Fruit fly (Drosophila melanogaster) whole organism, embryonic: ENCODE data around the gene JMJD5.

Experiments
- Bdp1 ChIP-seq: fragments of 200-800 bp; sonication (Bioruptor generic); optimal IDR thresholded peaks from 3 replicates; lab custom pipeline; 2016; ENCODE audit warnings: missing biosample characterization, missing genetic modification characterization
- CG10209 ChIP-seq: fragments of 200-800 bp; sonication (Bioruptor generic); optimal IDR thresholded peaks from 3 replicates; lab custom pipeline; 2017; ENCODE audit warnings: missing biosample characterization, mild to moderate bottlenecking, missing genetic modification characterization, missing genetic modification reagents
- CG10543 ChIP-seq: fragments of 200-800 bp; sonication (Bioruptor generic); optimal IDR thresholded peaks from 3 replicates; lab custom pipeline; 2017; ENCODE audit warnings: missing biosample characterization, mild to moderate bottlenecking, missing genetic modification characterization, moderate library complexity
- CG10565 ChIP-seq: fragments of 200-800 bp; sonication (Bioruptor generic); optimal IDR thresholded peaks from 3 replicates; lab custom pipeline; 2016; ENCODE audit warnings: missing biosample characterization, mild to moderate bottlenecking, missing genetic modification characterization
- CG12659 ChIP-seq: fragments of 200-800 bp; sonication (Bioruptor generic); optimal IDR thresholded peaks from 3 replicates; lab custom pipeline; 2017; ENCODE audit warnings: mild to moderate bottlenecking, missing biosample characterization, missing genetic modification reagents, missing genetic modification characterization
- CG12942 ChIP-seq: fragments of 200-800 bp; sonication (Bioruptor generic); optimal IDR thresholded peaks from 3 replicates; lab custom pipeline; 2016; ENCODE audit warnings: missing biosample characterization, missing genetic modification characterization
- CG13894 ChIP-seq: fragments of 200-800 bp; sonication (Bioruptor generic); optimal IDR thresholded peaks from 3 replicates; lab custom pipeline; 2018; ENCODE audit warnings: missing biosample characterization, mild to moderate bottlenecking, missing genetic modification characterization, moderate library complexity
- CG17829 ChIP-seq: fragments of 200-800 bp; optimal IDR thresholded peaks from 2 replicates; lab custom pipeline; 2019; ENCODE audit warnings: missing biosample characterization, mild to moderate bottlenecking, missing genetic modification characterization, moderate library complexity
- CG17912 ChIP-seq: fragments of 200-800 bp; sonication (Bioruptor generic); optimal IDR thresholded peaks from 2 replicates; lab custom pipeline; 2018; ENCODE audit warnings: missing biosample characterization, mild to moderate bottlenecking, missing genetic modification characterization
- CG2678 ChIP-seq: fragments of 200-800 bp; sonication (Bioruptor generic); optimal IDR thresholded peaks from 3 replicates; lab custom pipeline; 2019; ENCODE audit warnings: missing biosample characterization, mild to moderate bottlenecking, missing genetic modification characterization, moderate library complexity
- CG31388 ChIP-seq: fragments of 200-800 bp; sonication (Bioruptor generic); optimal IDR thresholded peaks from 2 replicates; lab custom pipeline; 2016; ENCODE audit warnings: missing biosample characterization, missing genetic modification characterization
- CG31441 ChIP-seq: fragments of 200-800 bp; sonication (Bioruptor generic); IDR thresholded peaks from 2 replicates; pipeline ENCODE4 v1.3.6; 2022; ENCODE audit warnings: missing biosample characterization, missing genetic modification characterization
- CG7963 ChIP-seq: fragments of 200-800 bp; sonication (Bioruptor generic); IDR thresholded peaks from 3 replicates; pipeline ENCODE4 v1.3.6; 2022; ENCODE audit warnings: missing biosample characterization, missing genetic modification characterization; ENCODE audit not compliant: partially characterized antibody
- CG8388 ChIP-seq: fragments of 200-800 bp; sonication (Bioruptor generic); optimal IDR thresholded peaks from 2 replicates; lab custom pipeline; 2019; ENCODE audit warnings: missing biosample characterization, mild to moderate bottlenecking, missing genetic modification characterization, moderate library complexity
- Deaf1 ChIP-seq: fragments of 200-800 bp; optimal IDR thresholded peaks from 3 replicates; lab custom pipeline; 2019; ENCODE audit warnings: missing biosample characterization, mild to moderate bottlenecking, missing genetic modification characterization, moderate library complexity
- Drgx ChIP-seq: fragments of 200-800 bp; sonication (Bioruptor generic); IDR thresholded peaks from 2 replicates; pipeline ENCODE4 v1.3.6; 2022; ENCODE audit warnings: missing biosample characterization, missing genetic modification characterization
- Hand ChIP-seq: fragments of 200-800 bp; sonication (Bioruptor generic); optimal IDR thresholded peaks from 2 replicates; lab custom pipeline; 2017; ENCODE audit warnings: mild to moderate bottlenecking, missing biosample characterization, missing genetic modification reagents, missing genetic modification characterization
- Med ChIP-seq: fragments of 200-800 bp; sonication (Bioruptor generic); peaks from one replicate; lab custom pipeline; 2016; ENCODE audit warnings: missing biosample characterization, missing genetic modification characterization, mild to moderate bottlenecking, inconsistent platforms, moderate library complexity
- Nf-YB ChIP-seq: fragments of 200-800 bp; sonication (Bioruptor generic); optimal IDR thresholded peaks from 3 replicates; lab custom pipeline; 2019; ENCODE audit warnings: missing biosample characterization, mild to moderate bottlenecking, missing genetic modification characterization, moderate library complexity
- Oli ChIP-seq: fragments of 200-800 bp; sonication (Bioruptor generic); optimal IDR thresholded peaks from 2 replicates; lab custom pipeline; 2018; ENCODE audit warnings: missing biosample characterization, mild to moderate bottlenecking, missing genetic modification characterization, moderate library complexity
- Sry-δ ChIP-seq: fragments of 200-800 bp; sonication (Bioruptor generic); optimal IDR thresholded peaks from 2 replicates; lab custom pipeline; 2016; ENCODE audit warnings: missing biosample characterization, missing genetic modification characterization
- Stat92E ChIP-seq, 3 experiments: fragments of >200 bp in 2 of 3; fragments of 200-800 bp in 1 of 3; sonication (Bioruptor generic) in 1 of 3; optimal IDR thresholded peaks; 2 replicates each; lab custom pipeline; 2017 to 2019; ENCODE audit warnings: missing biosample characterization in 3 of 3, missing genetic modification characterization in 3 of 3, mild to moderate bottlenecking in 1 of 3, moderate library complexity in 1 of 3
- Usf ChIP-seq: fragments of 200-800 bp; sonication (Bioruptor generic); optimal IDR thresholded peaks from 2 replicates; lab custom pipeline; 2017; ENCODE audit warnings: missing genotype, missing biosample characterization, missing genetic modification characterization
- abd-A ChIP-seq: fragments of 200-800 bp; sonication (Bioruptor generic); optimal IDR thresholded peaks from 3 replicates; lab custom pipeline; 2019; ENCODE audit warnings: missing biosample characterization, mild to moderate bottlenecking, missing genetic modification characterization, moderate library complexity
- ara ChIP-seq: fragments of 200-800 bp; sonication (Bioruptor generic); IDR thresholded peaks from 2 replicates; pipeline ENCODE4 v1.3.6; 2022; ENCODE audit warnings: missing biosample characterization, missing genetic modification characterization
- ase ChIP-seq: fragments of 200-800 bp; sonication (Bioruptor generic); IDR thresholded peaks from 3 replicates; pipeline ENCODE4 v1.3.6; 2022; ENCODE audit warnings: missing biosample characterization, missing genetic modification characterization
- cas ChIP-seq: fragments of 200-800 bp; sonication (Bioruptor generic); IDR thresholded peaks from 2 replicates; pipeline ENCODE4 v1.3.6; 2022; ENCODE audit warnings: missing biosample characterization, missing genetic modification characterization
- chinmo ChIP-seq: fragments of 200-800 bp; sonication (Bioruptor generic); IDR thresholded peaks from 4 replicates; pipeline ENCODE4 v1.3.6; 2022; ENCODE audit warnings: missing biosample characterization, missing genetic modification characterization; ENCODE audit not compliant: partially characterized antibody
- ci ChIP-seq: fragments of 200-800 bp; sonication (Bioruptor generic); IDR thresholded peaks from 3 replicates; pipeline ENCODE4 v1.3.6; 2022; ENCODE audit warnings: missing biosample characterization, missing genetic modification characterization
- cwo ChIP-seq: fragments of 200-800 bp; sonication (Bioruptor generic); optimal IDR thresholded peaks from 3 replicates; lab custom pipeline; 2017; ENCODE audit warnings: missing biosample characterization, missing genetic modification characterization, mild to moderate bottlenecking, moderate library complexity, missing genetic modification reagents
- dpn ChIP-seq, 2 experiments: fragments of 200-800 bp; sonication (Bioruptor generic); optimal IDR thresholded peaks; 3 replicates each; lab custom pipeline; 2016; ENCODE audit warnings: missing biosample characterization in 2 of 2, missing genetic modification characterization in 2 of 2
- eyg ChIP-seq: fragments of 200-800 bp; sonication (Bioruptor generic); optimal IDR thresholded peaks from 3 replicates; lab custom pipeline; 2016; ENCODE audit warnings: missing biosample characterization, missing genetic modification characterization
- gcm ChIP-seq: fragments of 200-800 bp; sonication (Bioruptor generic); optimal IDR thresholded peaks from 2 replicates; lab custom pipeline; 2019; ENCODE audit warnings: missing biosample characterization, mild to moderate bottlenecking, missing genetic modification characterization, moderate library complexity
- grn ChIP-seq: fragments of 200-800 bp; sonication (Bioruptor generic); optimal IDR thresholded peaks from 3 replicates; lab custom pipeline; 2017; ENCODE audit warnings: missing biosample characterization, missing genetic modification characterization
- inv ChIP-seq: fragments of 200-800 bp; sonication (Bioruptor generic); IDR thresholded peaks from 2 replicates; pipeline ENCODE4 v1.3.6; 2022; ENCODE audit warnings: missing biosample characterization, missing genetic modification characterization; ENCODE audit not compliant: partially characterized antibody
- lov ChIP-seq, 2 experiments: fragments of 200-800 bp in 1 of 2; fragments of >200 bp in 1 of 2; sonication (Bioruptor generic) in 1 of 2; IDR thresholded peaks in 1 of 2; optimal IDR thresholded peaks in 1 of 2; 2 replicates in 1 of 2; 3 replicates in 1 of 2; pipeline versions ENCODE4 v1.3.6 to Lab custom; 2017 to 2022; ENCODE audit warnings: missing biosample characterization in 1 of 2, missing genetic modification characterization in 1 of 2
- nerfin-1 ChIP-seq: fragments of 200-800 bp; sonication (Bioruptor generic); optimal IDR thresholded peaks from 3 replicates; lab custom pipeline; 2019; ENCODE audit warnings: missing biosample characterization, mild to moderate bottlenecking, missing genetic modification characterization, moderate library complexity
- nom ChIP-seq: fragments of 200-800 bp; sonication (Bioruptor generic); optimal IDR thresholded peaks from 2 replicates; lab custom pipeline; 2017; ENCODE audit warnings: missing biosample characterization, missing genetic modification characterization, mild to moderate bottlenecking, moderate library complexity, missing genetic modification reagents
- onecut ChIP-seq: fragments of 200-800 bp; sonication (Bioruptor generic); IDR thresholded peaks from 2 replicates; pipeline ENCODE4 v1.3.6; 2022; ENCODE audit warnings: missing biosample characterization, missing genetic modification characterization
- phol ChIP-seq: fragments of 200-800 bp; sonication (Bioruptor generic); optimal IDR thresholded peaks from 3 replicates; lab custom pipeline; 2018; ENCODE audit warnings: missing biosample characterization, mild to moderate bottlenecking, missing genetic modification characterization, moderate library complexity
- rib ChIP-seq: fragments of 200-800 bp; sonication (Bioruptor generic); IDR thresholded peaks from 2 replicates; pipeline ENCODE4 v1.3.6; 2022; ENCODE audit warnings: missing biosample characterization, missing genetic modification characterization
- sens ChIP-seq: fragments of 200-800 bp; sonication (Bioruptor generic); peaks from one replicate; lab custom pipeline; 2016; ENCODE audit warnings: missing biosample characterization, missing genetic modification characterization
- sob ChIP-seq: fragments of 200-800 bp; sonication (Bioruptor generic); IDR thresholded peaks from 2 replicates; pipeline ENCODE4 v1.3.6; 2022; ENCODE audit warnings: missing biosample characterization, missing genetic modification characterization
- sr ChIP-seq: fragments of 200-800 bp; sonication (Bioruptor generic); IDR thresholded peaks from 3 replicates; pipeline ENCODE4 v1.3.6; 2022; ENCODE audit warnings: missing biosample characterization, missing genetic modification characterization
- tap ChIP-seq: fragments of 200-800 bp; optimal IDR thresholded peaks from 3 replicates; lab custom pipeline; 2019; ENCODE audit warnings: missing biosample characterization, mild to moderate bottlenecking, missing genetic modification characterization, moderate library complexity
- tgo ChIP-seq: fragments of 200-800 bp; sonication (Bioruptor generic); IDR thresholded peaks from 3 replicates; pipeline ENCODE4 v1.3.6; 2022; ENCODE audit warnings: missing biosample characterization, missing genetic modification characterization
- ttk ChIP-seq: fragments of 200-800 bp; sonication (Bioruptor generic); IDR thresholded peaks from 2 replicates; pipeline ENCODE4 v2.1.2; 2022; ENCODE audit warnings: missing biosample characterization, missing genetic modification characterization
- twi ChIP-seq: fragments of 200-800 bp; optimal IDR thresholded peaks from 2 replicates; lab custom pipeline; 2019; ENCODE audit warnings: missing biosample characterization, mild to moderate bottlenecking, missing genetic modification characterization, moderate library complexity
- vvl ChIP-seq: fragments of 200-800 bp; sonication (Bioruptor generic); IDR thresholded peaks from 2 replicates; pipeline ENCODE4 v1.3.6; 2022; ENCODE audit warnings: missing biosample characterization, missing genetic modification characterization
- zfh1 ChIP-seq: fragments of 200-800 bp; sonication (Bioruptor generic); IDR thresholded peaks from 3 replicates; pipeline ENCODE4 v1.3.6; 2022; ENCODE audit warnings: missing biosample characterization, missing genetic modification characterization

The JMJD5 gene

dm6 chr3L:813229-813837, 27.8 kb downstream of the JMJD5 start (continued):
- TF ChIP-seq CG12942 = no peak
- TF ChIP-seq ase (GFP tag; lab: Robert Waterston, UW) = no peak
- peak; percentile 51; the same call in 1 of the 3 replicates for TF ChIP-seq ci (GFP tag; lab: Robert Waterston, UW)
- no peak for TF ChIP-seq Nf-YB (GFP tag; lab: Kevin White, UChicago)
- TF ChIP-seq Hand (GFP tag; lab: Kevin White, UChicago) = no peak
- TF ChIP-seq nom = peak; percentile 58
- TF ChIP-seq CG17829 (tag; lab: Kevin White, UChicago) = no peak
- TF ChIP-seq Oli = peak; percentile 16
- no peak for TF ChIP-seq lov (optimal IDR thresholded peaks at IDR 0.05; lab: Kevin White, UChicago)
- TF ChIP-seq lov (GFP tag; IDR thresholded peaks at IDR 0.05; lab: Robert Waterston, UW) = no peak
- TF ChIP-seq eyg (GFP tag; lab: Kevin White, UChicago) = no peak
- TF ChIP-seq tap (tag; lab: Kevin White, UChicago) = peak; percentile 1
- TF ChIP-seq CG12659 (GFP tag; lab: Kevin White, UChicago) = no peak
- peak; percentile 32 for TF ChIP-seq phol (tag; lab: Kevin White, UChicago)
- 0 out of 2 replicates have a peak, but pooled peaks have one; percentile 15 for TF ChIP-seq ara (GFP tag; lab: Robert Waterston, UW)
- no peak for TF ChIP-seq CG31388 (GFP tag; lab: Kevin White, UChicago)
- no peak for TF ChIP-seq CG10565
- TF ChIP-seq sob (GFP tag; lab: Robert Waterston, UW) = no peak
- peak; percentile 7 for TF ChIP-seq gcm (GFP tag; lab: Kevin White, UChicago)
- TF ChIP-seq CG17912 (GFP tag; lab: Kevin White, UChicago) = no peak
- TF ChIP-seq twi (tag; lab: Kevin White, UChicago) = peak; percentile 95
- TF ChIP-seq Sry-δ (GFP tag; lab: Kevin White, UChicago) = no peak
- peak; percentile 92 for TF ChIP-seq sens (GFP tag; lab: Kevin White, UChicago)
- peak; percentile 19 for TF ChIP-seq CG8388
- no peak for TF ChIP-seq onecut (GFP tag; lab: Robert Waterston, UW)
- no peak for TF ChIP-seq inv
- TF ChIP-seq Usf (GFP tag; lab: Kevin White, UChicago) = no peak
- TF ChIP-seq tgo = no peak
- TF ChIP-seq grn = no peak
- no peak for TF ChIP-seq Stat92E (GFP tag; optimal IDR thresholded peaks at IDR 0.05; lab: Kevin White, UChicago)
- peak; percentile 14 for TF ChIP-seq CG2678
- TF ChIP-seq dpn (GFP tag; optimal IDR thresholded peaks at IDR 0.05; lab: Kevin White, UChicago) = no peak
- no peak for TF ChIP-seq cas (GFP tag; lab: Robert Waterston, UW)
- TF ChIP-seq CG31441 (GFP tag; lab: Robert Waterston, UW) = peak; percentile 35
- no peak for TF ChIP-seq nerfin-1 (tag; lab: Kevin White, UChicago)
- TF ChIP-seq Bdp1 (GFP tag; lab: Kevin White, UChicago) = no peak

- TF ChIP-seq sr (peak; percentile 44; the same call in 1 of the 3 replicates), CG10209 (GFP tag; lab: Kevin White, UChicago) (no peak), Drgx (no peak), CG13894 (tag; lab: Kevin White, UChicago) (peak; percentile 56), CG7963 (no peak), abd-A (tag; lab: Kevin White, UChicago) (peak; percentile 64), chinmo (GFP tag; lab: Robert Waterston, UW) (0 out of 4 replicates have a peak, but pooled peaks have one; percentile 49), sens (GFP tag; lab: Kevin White, UChicago) (peak; percentile 53), rib (GFP tag; lab: Robert Waterston, UW) (0 out of 2 replicates have a peak, but pooled peaks have one; percentile 23), CG10543 (GFP tag; lab: Kevin White, UChicago) (peak; percentile 52), Med (GFP tag; lab: Kevin White, UChicago) (peak; percentile 67), cwo (GFP tag; lab: Kevin White, UChicago) (peak; percentile 0), zfh1 (0 out of 3 replicates have a peak, but pooled peaks have one; percentile 31), ttk (GFP tag; lab: Robert Waterston, UW) (0 out of 2 replicates have a peak, but pooled peaks have one; percentile 7), Deaf1 (tag; lab: Kevin White, UChicago) (peak; percentile 28), vvl (GFP tag; lab: Robert Waterston, UW) (peak; percentile 55; the same call in 1 of the 2 replicates)
Measured at dm6 chr3L:811816-812215, 29.3 kb downstream of the JMJD5 start.
